Worm (Caenorhabditis elegans): ENCODE measurements around the gene dpy-13.

The dpy-13 gene

ce11 chrIV:4269308-4269707 lies 33.9 kb downstream of the dpy-13 start, which contains the start of gene F36A4.3:
Gene F36A4.3, plus strand, starts transcription at chrIV:4269608.
- no peak for TF ChIP-seq him-1 (tag; optimal IDR thresholded peaks at IDR 0.05)
- TF ChIP-seq dao-5 (tag; optimal IDR thresholded peaks at IDR 0.05): no peak
- no peak for TF ChIP-seq W03F9.2 (tag; optimal IDR thresholded peaks at IDR 0.05)

ce11 chrIV:4270925-4271324 lies 35.5 kb downstream of the dpy-13 start, which contains the start of gene F36A4.2:
Gene F36A4.2, plus strand, starts transcription at chrIV:4271225.
- TF ChIP-seq W03F9.2 (tag; optimal IDR thresholded peaks at IDR 0.05): no peak
- TF ChIP-seq him-1 (tag; optimal IDR thresholded peaks at IDR 0.05): no peak
- TF ChIP-seq dao-5 (tag; optimal IDR thresholded peaks at IDR 0.05): no peak

- TF ChIP-seq W03F9.2 (tag; optimal IDR thresholded peaks at IDR 0.05) (no peak), dao-5 (tag; optimal IDR thresholded peaks at IDR 0.05) (no peak), him-1 (tag; optimal IDR thresholded peaks at IDR 0.05) (no peak)
Observed at ce11 chrIV:4272167-4272566, 36.8 kb downstream of the dpy-13 start, which contains the start of gene F36A4.1. Gene F36A4.1, plus strand, starts transcription at chrIV:4272467.

DNA sequence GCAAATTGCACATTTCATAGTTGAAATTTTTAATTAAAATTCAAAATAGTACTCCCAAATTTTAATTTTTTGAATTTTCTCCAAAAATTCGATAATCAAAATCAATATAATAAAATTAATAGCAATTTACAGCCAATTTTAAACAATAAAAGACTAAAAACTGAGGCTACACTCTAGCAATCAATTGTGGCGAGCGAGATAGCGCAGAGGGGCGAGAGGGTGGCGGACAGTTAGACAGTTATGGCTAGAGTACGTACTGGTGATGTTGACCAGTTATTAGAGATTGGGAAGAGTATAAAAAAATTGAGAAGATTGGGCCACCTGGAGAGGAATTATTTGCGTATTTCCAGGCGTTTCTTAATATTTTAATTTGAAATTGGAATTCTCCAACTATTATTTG lies 42.3 kb downstream of the dpy-13 start, which contains the start of gene nhr-78:
Gene nhr-78 (minus strand): TSS at position 182 of the 400 bp plus-strand sequence.
- TF ChIP-seq W03F9.2 (tag; optimal IDR thresholded peaks at IDR 0.05): no peak
- no peak for TF ChIP-seq dao-5 (tag; optimal IDR thresholded peaks at IDR 0.05)
- TF ChIP-seq him-1 (tag; optimal IDR thresholded peaks at IDR 0.05): no peak

ce11 chrIV:4284020-4284419 lies 48.6 kb downstream of the dpy-13 start, which contains the start of gene F15E6.6:
Gene F15E6.6, minus strand, starts transcription at chrIV:4284120.
- TF ChIP-seq him-1 (tag; optimal IDR thresholded peaks at IDR 0.05) (no peak), W03F9.2 (tag; optimal IDR thresholded peaks at IDR 0.05) (no peak), dao-5 (tag; optimal IDR thresholded peaks at IDR 0.05) (no peak)

ce11 chrIV:4284989-4285388 lies 49.6 kb downstream of the dpy-13 start:
- no peak for TF ChIP-seq him-1 (tag; optimal IDR thresholded peaks at IDR 0.05)
- no peak for TF ChIP-seq dao-5 (tag; optimal IDR thresholded peaks at IDR 0.05)
- TF ChIP-seq W03F9.2 (tag; optimal IDR thresholded peaks at IDR 0.05): no peak

Data from whole organism, L4/young adult.